Fruit fly (Drosophila melanogaster): Measurements from ENCODE around the gene CG10920.

Gene CG10920

DNA sequence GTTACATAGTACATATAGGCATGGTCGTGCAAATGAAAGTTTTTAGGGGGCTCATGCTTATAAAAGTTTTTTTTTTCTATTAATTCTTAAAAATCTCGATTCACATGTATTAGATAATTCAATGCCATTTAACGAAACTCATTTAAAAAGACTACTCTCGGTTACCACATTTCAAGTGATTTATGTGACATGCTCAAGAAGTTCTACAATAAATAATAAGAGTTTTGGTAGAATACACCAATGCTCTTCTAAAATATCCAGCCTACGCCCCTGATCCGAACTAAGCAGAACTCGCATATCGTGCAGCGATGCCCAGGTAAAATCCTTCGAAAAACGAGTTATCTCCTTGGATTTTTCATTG is 38.5 kb upstream of the CG10920 start (continued):
- TF ChIP-seq E2f1 (GFP tag; IDR thresholded peaks at IDR 0.05) (no peak), sna (GFP tag; IDR thresholded peaks at IDR 0.05; ENCODE audit: partially characterized antibody) (no peak), stc (GFP tag; IDR thresholded peaks at IDR 0.05) (no peak), NC2β (GFP tag; optimal IDR thresholded peaks at IDR 0.05) (no peak), croc (GFP tag; conservative IDR thresholded peaks at IDR 0.05) (no peak), CG30403 (GFP tag; optimal IDR thresholded peaks at IDR 0.05) (peak; percentile 18), trem (tag; optimal IDR thresholded peaks at IDR 0.05) (no peak), bsh (GFP tag; optimal IDR thresholded peaks at IDR 0.05) (peak; percentile 15 to 23), nerfin-1 (tag; optimal IDR thresholded peaks at IDR 0.05) (no peak), CG30431 (GFP tag; optimal IDR thresholded peaks at IDR 0.05) (no peak), CG7372 (GFP tag; IDR thresholded peaks at IDR 0.05) (no peak), CG11085 (GFP tag; IDR thresholded peaks at IDR 0.05) (no peak), vnd (GFP tag; IDR thresholded peaks at IDR 0.05; ENCODE audit: partially characterized antibody) (no peak), sens-2 (GFP tag; IDR thresholded peaks at IDR 0.05) (no peak), ttk (GFP tag; IDR thresholded peaks at IDR 0.05) (no peak), Poxn (GFP tag; IDR thresholded peaks at IDR 0.05) (no peak), pfk (GFP tag; optimal IDR thresholded peaks at IDR 0.05) (no peak), CG12299 (tag; optimal IDR thresholded peaks at IDR 0.05) (no peak), maf-S (GFP tag; optimal IDR thresholded peaks at IDR 0.05) (no peak), BEAF-32 (GFP tag; optimal IDR thresholded peaks at IDR 0.05) (no peak), cwo (GFP tag; optimal IDR thresholded peaks at IDR 0.05) (no peak), NC2α (GFP tag; optimal IDR thresholded peaks at IDR 0.05) (no peak), CG11247 (GFP tag; IDR thresholded peaks at IDR 0.05) (no peak), oc (tag; optimal IDR thresholded peaks at IDR 0.05) (no peak), Hand (GFP tag; optimal IDR thresholded peaks at IDR 0.05) (no peak), Jarid2 (GFP tag; optimal IDR thresholded peaks at IDR 0.05) (no peak), MESR4 (GFP tag; optimal IDR thresholded peaks at IDR 0.05) (no peak), Dek (tag; optimal IDR thresholded peaks at IDR 0.05) (no peak), cas (GFP tag; IDR thresholded peaks at IDR 0.05) (no peak), CG32767 (GFP tag; IDR thresholded peaks at IDR 0.05) (no peak), CG42726 (GFP tag; IDR thresholded peaks at IDR 0.05; ENCODE audit: partially characterized antibody) (no peak), Ptx1 (GFP tag; IDR thresholded peaks at IDR 0.05) (0 out of 2 replicates have a peak, but pooled peaks have one; percentile 10), CG6683 (GFP tag; optimal IDR thresholded peaks at IDR 0.05) (no peak), Sin3A (optimal IDR thresholded peaks at IDR 0.05) (no peak), Vsx1 (GFP tag; optimal IDR thresholded peaks at IDR 0.05) (no peak), unpg (GFP tag; optimal IDR thresholded peaks at IDR 0.05) (peak; percentile 13), CG16813 (GFP tag; IDR thresholded peaks at IDR 0.05; ENCODE audit: partially characterized antibody) (no peak), h (optimal IDR thresholded peaks at IDR 0.05) (no peak), Drgx (GFP tag; IDR thresholded peaks at IDR 0.05) (0 out of 2 replicates have a peak, but pooled peaks have one; percentile 28), CG34376 (GFP tag; optimal IDR thresholded peaks at IDR 0.05) (no peak), danr (GFP tag; IDR thresholded peaks at IDR 0.05) (no peak), Doc2 (GFP tag; IDR thresholded peaks at IDR 0.05) (no peak), btn (GFP tag; optimal IDR thresholded peaks at IDR 0.05) (no peak), repo (GFP tag; optimal IDR thresholded peaks at IDR 0.05) (no peak), CG8924 (tag; optimal IDR thresholded peaks at IDR 0.05) (no peak), CG16779 (GFP tag; IDR thresholded peaks at IDR 0.05) (no peak), CG11696 (GFP tag; IDR thresholded peaks at IDR 0.05) (no peak), fu2 (GFP tag; optimal IDR thresholded peaks at IDR 0.05) (no peak), p53 (GFP tag; optimal IDR thresholded peaks at IDR 0.05) (no peak), YL-1 (GFP tag; optimal IDR thresholded peaks at IDR 0.05) (no peak), CG16815 (GFP tag; optimal IDR thresholded peaks at IDR 0.05) (peak; percentile 17), dysf (GFP tag; IDR thresholded peaks at IDR 0.05) (no peak), MTF-1 (GFP tag; optimal IDR thresholded peaks at IDR 0.05; ENCODE audit: borderline replicate concordance) (no peak)
